Fruit fly (Drosophila melanogaster): Measurements from ENCODE around the gene CG3526.
A peak's percentile ranks its signal among the peaks of the same experiment; 100 is the strongest.

CG3526 gene

DNA sequence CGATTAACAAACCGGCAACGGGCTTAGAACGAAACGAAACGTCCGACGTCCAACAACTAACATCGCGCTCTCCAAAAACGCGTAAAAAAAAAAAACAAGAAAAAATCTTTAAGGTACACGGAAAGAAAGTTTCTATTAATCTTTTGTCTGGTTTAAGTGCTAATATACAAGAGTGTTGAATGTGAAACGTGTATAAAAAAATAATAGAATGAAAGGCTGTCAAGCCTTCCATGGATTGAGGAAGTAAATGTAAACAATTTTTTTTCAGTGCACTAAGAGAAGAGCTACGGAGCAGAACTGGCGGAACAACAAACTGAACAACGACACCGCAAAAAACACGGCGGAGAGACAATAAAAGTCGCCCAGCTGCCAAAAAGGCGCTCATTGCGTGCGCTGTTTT is 29.2 kb downstream of the CG3526 start, which contains the start of gene CG3588 (continued):
- TF ChIP-seq cg (GFP tag; optimal IDR thresholded peaks at IDR 0.05), result no peak
- peak; percentile 48 for TF ChIP-seq Dad (GFP tag; optimal IDR thresholded peaks at IDR 0.05)
- no peak for TF ChIP-seq tll (GFP tag; optimal IDR thresholded peaks at IDR 0.05)
- TF ChIP-seq en (GFP tag; optimal IDR thresholded peaks at IDR 0.05), result no peak
- no peak for TF ChIP-seq Dp (GFP tag; optimal IDR thresholded peaks at IDR 0.05)
- no peak for TF ChIP-seq CG34224 (GFP tag; IDR thresholded peaks at IDR 0.05; ENCODE audit: partially characterized antibody)
- TF ChIP-seq sc (optimal IDR thresholded peaks at IDR 0.05), result no peak
- TF ChIP-seq sc (GFP tag; optimal IDR thresholded peaks at IDR 0.05), result no peak
- TF ChIP-seq Fer3 (tag; optimal IDR thresholded peaks at IDR 0.05), result peak; percentile 82
- peak; percentile 84 for TF ChIP-seq CG2678 (tag; optimal IDR thresholded peaks at IDR 0.05)
- peak; percentile 91 for TF ChIP-seq CG2120 (GFP tag; optimal IDR thresholded peaks at IDR 0.05)
- no peak for TF ChIP-seq CG2202 (tag; optimal IDR thresholded peaks at IDR 0.05)
- no peak for TF ChIP-seq ERR (GFP tag; optimal IDR thresholded peaks at IDR 0.05)
- TF ChIP-seq CG18599 (GFP tag; optimal IDR thresholded peaks at IDR 0.05), result peak; percentile 78
- peak; percentile 54 for TF ChIP-seq CG12071 (GFP tag; optimal IDR thresholded peaks at IDR 0.05)
- peak; percentile 66 for TF ChIP-seq vfl (GFP tag; optimal IDR thresholded peaks at IDR 0.05)
- TF ChIP-seq bbx (GFP tag; IDR thresholded peaks at IDR 0.05; ENCODE audit: partially characterized antibody), result no peak
- TF ChIP-seq pfk (GFP tag; optimal IDR thresholded peaks at IDR 0.05), result no peak
- no peak for TF ChIP-seq da (GFP tag; optimal IDR thresholded peaks at IDR 0.05)
- no peak for TF ChIP-seq ftz-f1 (GFP tag; optimal IDR thresholded peaks at IDR 0.05)
- no peak for TF ChIP-seq tna (GFP tag; IDR thresholded peaks at IDR 0.05; ENCODE audit: partially characterized antibody)
- no peak for TF ChIP-seq Dll (GFP tag; IDR thresholded peaks at IDR 0.05; ENCODE audit: partially characterized antibody)
- TF ChIP-seq Hr39 (optimal IDR thresholded peaks at IDR 0.05), result no peak
- no peak for TF ChIP-seq Camta (GFP tag; optimal IDR thresholded peaks at IDR 0.05)
- peak; percentile 60 for TF ChIP-seq CG4424 (GFP tag; optimal IDR thresholded peaks at IDR 0.05)
- TF ChIP-seq ase (GFP tag; IDR thresholded peaks at IDR 0.05), result peak; percentile 62; the same call in 2 of the 3 replicates
- peak; percentile 61 for TF ChIP-seq CG10209 (GFP tag; optimal IDR thresholded peaks at IDR 0.05)
- TF ChIP-seq CG15269 (tag; optimal IDR thresholded peaks at IDR 0.05), result peak; percentile 81
- TF ChIP-seq YL-1 (GFP tag; optimal IDR thresholded peaks at IDR 0.05), result no peak
- TF ChIP-seq CG10267 (tag; optimal IDR thresholded peaks at IDR 0.05), result peak; percentile 41
- peak; percentile 70 for TF ChIP-seq ind (GFP tag; optimal IDR thresholded peaks at IDR 0.05)
- no peak for TF ChIP-seq Elba2 (GFP tag; optimal IDR thresholded peaks at IDR 0.05)
- peak; percentile 18 for TF ChIP-seq CG30431 (GFP tag; optimal IDR thresholded peaks at IDR 0.05)
- peak; percentile 44 for TF ChIP-seq CG15011 (GFP tag; optimal IDR thresholded peaks at IDR 0.05)
- no peak for TF ChIP-seq pzg (GFP tag; optimal IDR thresholded peaks at IDR 0.05)
- TF ChIP-seq crol (GFP tag; IDR thresholded peaks at IDR 0.05), result no peak
- TF ChIP-seq nmo (GFP tag; optimal IDR thresholded peaks at IDR 0.05), result peak; percentile 61
- no peak for TF ChIP-seq fd64A (GFP tag; optimal IDR thresholded peaks at IDR 0.05)
- peak; percentile 61 for TF ChIP-seq Abd-B (GFP tag; optimal IDR thresholded peaks at IDR 0.05)
- TF ChIP-seq CG6272 (GFP tag; IDR thresholded peaks at IDR 0.05), result 0 out of 2 replicates have a peak, but pooled peaks have one; percentile 15
- peak; percentile 1 for TF ChIP-seq trem (tag; optimal IDR thresholded peaks at IDR 0.05)
- TF ChIP-seq CG12391 (tag; optimal IDR thresholded peaks at IDR 0.05), result peak; percentile 58
- peak; percentile 53 for TF ChIP-seq CG6765 (GFP tag; optimal IDR thresholded peaks at IDR 0.05)
- TF ChIP-seq CG15601 (tag; optimal IDR thresholded peaks at IDR 0.05), result peak; percentile 7
- TF ChIP-seq odd (GFP tag; optimal IDR thresholded peaks at IDR 0.05), result peak; percentile 48
- no peak for TF ChIP-seq CG13287 (GFP tag; IDR thresholded peaks at IDR 0.05; ENCODE audit: partially characterized antibody)
- peak; percentile 71 for TF ChIP-seq CG1792 (GFP tag; optimal IDR thresholded peaks at IDR 0.05)
- peak; percentile 54 for TF ChIP-seq CG17568 (GFP tag; optimal IDR thresholded peaks at IDR 0.05)
- peak; percentile 64 for TF ChIP-seq CG17359 (tag; optimal IDR thresholded peaks at IDR 0.05)
- peak; percentile 92 for TF ChIP-seq CG32532 (GFP tag; IDR thresholded peaks at IDR 0.05)
